Fruit fly (Drosophila melanogaster) whole organism, pupa: ENCODE results near the gene Mst84B.
A peak's percentile ranks its signal among the peaks of the same experiment; 100 is the strongest.

Experiments
- CG10348 ChIP-seq: fragments of 200-800 bp; sonication (Bioruptor generic); IDR thresholded peaks from 2 replicates; pipeline ENCODE4 v1.3.6; 2022; ENCODE audit warnings: missing biosample characterization, missing genetic modification characterization
- CG12605 ChIP-seq: fragments of 200-800 bp; sonication (Bioruptor generic); IDR thresholded peaks from 2 replicates; pipeline ENCODE4 v1.3.6; 2022; ENCODE audit warnings: missing biosample characterization, missing genetic modification characterization
- CG13204 ChIP-seq: fragments of 200-800 bp; sonication (Bioruptor generic); optimal IDR thresholded peaks from 2 replicates; lab custom pipeline; 2018; ENCODE audit warnings: missing biosample characterization, mild to moderate bottlenecking, missing genetic modification characterization, moderate library complexity
- CG14655 ChIP-seq: fragments of 200-800 bp; sonication (Bioruptor generic); optimal IDR thresholded peaks from 3 replicates; lab custom pipeline; 2017; ENCODE audit warnings: mild to moderate bottlenecking, missing biosample characterization, missing genetic modification reagents, missing genetic modification characterization
- CG15710 ChIP-seq: fragments of 200-800 bp; sonication (Bioruptor generic); optimal IDR thresholded peaks from 2 replicates; lab custom pipeline; 2018; ENCODE audit warnings: missing biosample characterization, mild to moderate bottlenecking, missing genetic modification characterization, moderate library complexity
- CG17806 ChIP-seq: fragments of 200-800 bp; sonication (Bioruptor generic); optimal IDR thresholded peaks from 2 replicates; lab custom pipeline; 2018; ENCODE audit warnings: missing biosample characterization, mild to moderate bottlenecking, missing genetic modification characterization, moderate library complexity
- CG32121 ChIP-seq: fragments of 200-800 bp; sonication (Bioruptor generic); IDR thresholded peaks from 2 replicates; pipeline ENCODE4 v1.3.6; 2022; ENCODE audit warnings: missing biosample characterization, missing genetic modification characterization
- CG34367 ChIP-seq: fragments of 200-800 bp; sonication (Bioruptor generic); optimal IDR thresholded peaks from 2 replicates; lab custom pipeline; 2018; ENCODE audit warnings: missing biosample characterization, mild to moderate bottlenecking, missing genetic modification characterization
- CG4496 ChIP-seq: fragments of 200-800 bp; sonication (Bioruptor generic); IDR thresholded peaks from 3 replicates; pipeline ENCODE4 v1.3.6; 2022; ENCODE audit warnings: missing biosample characterization, missing genetic modification characterization
- CG8159 ChIP-seq: fragments of 200-800 bp; sonication (Bioruptor generic); optimal IDR thresholded peaks from 3 replicates; lab custom pipeline; 2018; ENCODE audit warnings: missing biosample characterization, mild to moderate bottlenecking, missing genetic modification characterization, moderate library complexity
- CG8301 ChIP-seq: fragments of 200-800 bp; sonication (Bioruptor generic); optimal IDR thresholded peaks from 2 replicates; lab custom pipeline; 2018; ENCODE audit warnings: missing biosample characterization, mild to moderate bottlenecking, missing genetic modification characterization
- CG9948 ChIP-seq: fragments of 200-800 bp; sonication (Bioruptor generic); optimal IDR thresholded peaks from 2 replicates; lab custom pipeline; 2018; ENCODE audit warnings: missing biosample characterization, mild to moderate bottlenecking, missing genetic modification characterization, moderate library complexity
- D1 ChIP-seq: fragments of 200-800 bp; sonication (Bioruptor generic); optimal IDR thresholded peaks from 2 replicates; lab custom pipeline; 2018; ENCODE audit warnings: missing biosample characterization, mild to moderate bottlenecking, missing genetic modification characterization, moderate library complexity
- EcR ChIP-seq: fragments of 200-800 bp; sonication (Bioruptor generic); optimal IDR thresholded peaks from 3 replicates; lab custom pipeline; 2019; ENCODE audit warnings: missing biosample characterization, missing genetic modification characterization, mild to moderate bottlenecking, moderate library complexity, missing genetic modification reagents
- Ets98B ChIP-seq: fragments of 200-800 bp; sonication (Bioruptor generic); IDR thresholded peaks from 2 replicates; pipeline ENCODE4 v1.3.6; 2022; ENCODE audit warnings: missing biosample characterization, missing genetic modification characterization
- Pif1A ChIP-seq: fragments of 200-800 bp; sonication (Bioruptor generic); optimal IDR thresholded peaks from 3 replicates; lab custom pipeline; 2016; ENCODE audit warnings: missing biosample characterization, missing genetic modification characterization
- Pif1B ChIP-seq: fragments of 200-800 bp; sonication (Bioruptor generic); optimal IDR thresholded peaks from 3 replicates; lab custom pipeline; 2016; ENCODE audit warnings: missing biosample characterization, missing genetic modification characterization
- Snoo ChIP-seq: fragments of 200-800 bp; sonication (Bioruptor generic); optimal IDR thresholded peaks from 3 replicates; lab custom pipeline; 2017; ENCODE audit warnings: missing biosample characterization, mild to moderate bottlenecking, missing genetic modification characterization, inconsistent platforms
- fd96Ca ChIP-seq: fragments of 200-800 bp; sonication (Bioruptor generic); IDR thresholded peaks from 3 replicates; pipeline ENCODE4 v1.3.6; 2022; ENCODE audit warnings: missing biosample characterization, missing genetic modification characterization
- gl ChIP-seq: fragments of 200-800 bp; sonication (Bioruptor generic); optimal IDR thresholded peaks from 2 replicates; lab custom pipeline; 2018; ENCODE audit warnings: missing biosample characterization, mild to moderate bottlenecking, missing genetic modification characterization
- rn ChIP-seq: fragments of 200-800 bp; sonication (Bioruptor generic); IDR thresholded peaks from 2 replicates; pipeline ENCODE4 v1.3.6; 2022; ENCODE audit warnings: missing biosample characterization, missing genetic modification characterization

The Mst84B gene

dm6 chr3R:7107713-7108588, 46.0 kb downstream of the Mst84B start:
- TF ChIP-seq CG17806 (tag; lab: Kevin White, UChicago) (no peak), CG14655 (GFP tag; lab: Kevin White, UChicago) (peak; percentile 7), CG34367 (no peak), Pif1B (GFP tag; lab: Kevin White, UChicago) (no peak), CG8159 (tag; lab: Kevin White, UChicago) (peak; percentile 4), CG12605 (no peak), Pif1A (GFP tag; lab: Kevin White, UChicago) (no peak), Ets98B (GFP tag; lab: Robert Waterston, UW) (no peak), gl (tag; lab: Kevin White, UChicago) (no peak), CG10348 (GFP tag; lab: Robert Waterston, UW) (no peak), Snoo (no peak), CG9948 (peak; percentile 38), D1 (tag; lab: Kevin White, UChicago) (peak; percentile 10), fd96Ca (no peak), CG32121 (GFP tag; lab: Robert Waterston, UW) (no peak), CG13204 (GFP tag; lab: Kevin White, UChicago) (peak; percentile 34), CG8301 (tag; lab: Kevin White, UChicago) (no peak), EcR (GFP tag; lab: Kevin White, UChicago) (peak; percentile 99), CG15710 (tag; lab: Kevin White, UChicago) (no peak), rn (no peak), CG4496 (GFP tag; lab: Robert Waterston, UW) (no peak)
- TF ChIP-seq, all 21 proteins: peak for 6

- TF ChIP-seq CG10348 (GFP tag; lab: Robert Waterston, UW) (no peak), CG13204 (GFP tag; lab: Kevin White, UChicago) (peak; percentile 71), Pif1A (GFP tag; lab: Kevin White, UChicago) (peak; percentile 94), CG32121 (GFP tag; lab: Robert Waterston, UW) (no peak), D1 (tag; lab: Kevin White, UChicago) (peak; percentile 95), Pif1B (GFP tag; lab: Kevin White, UChicago) (peak; percentile 90), CG34367 (peak; percentile 95), rn (no peak), CG15710 (tag; lab: Kevin White, UChicago) (peak; percentile 96), Snoo (peak; percentile 95), fd96Ca (no peak), CG12605 (no peak), CG4496 (GFP tag; lab: Robert Waterston, UW) (no peak), CG14655 (GFP tag; lab: Kevin White, UChicago) (peak; percentile 98), CG8301 (tag; lab: Kevin White, UChicago) (peak; percentile 98), gl (tag; lab: Kevin White, UChicago) (peak; percentile 68), CG17806 (tag; lab: Kevin White, UChicago) (peak; percentile 96), Ets98B (GFP tag; lab: Robert Waterston, UW) (no peak), CG9948 (peak; percentile 96), CG8159 (tag; lab: Kevin White, UChicago) (peak; percentile 96)
These were observed 46.8 kb downstream of the Mst84B start for dm6 chr3R:7108589-7109312.

dm6 chr3R:7109760-7110303, 47.9 kb downstream of the Mst84B start:
- TF ChIP-seq D1 (tag; lab: Kevin White, UChicago) (no peak), fd96Ca (no peak), Pif1B (GFP tag; lab: Kevin White, UChicago) (peak; percentile 23), CG14655 (GFP tag; lab: Kevin White, UChicago) (no peak), CG13204 (GFP tag; lab: Kevin White, UChicago) (peak; percentile 76), CG34367 (no peak), CG8301 (tag; lab: Kevin White, UChicago) (peak; percentile 5), gl (tag; lab: Kevin White, UChicago) (no peak), Snoo (peak; percentile 41), CG32121 (GFP tag; lab: Robert Waterston, UW) (no peak), CG17806 (tag; lab: Kevin White, UChicago) (no peak), CG8159 (tag; lab: Kevin White, UChicago) (no peak), CG9948 (no peak), Pif1A (GFP tag; lab: Kevin White, UChicago) (no peak), rn (no peak), CG4496 (GFP tag; lab: Robert Waterston, UW) (0 out of 3 replicates have a peak, but pooled peaks have one; percentile 48), CG10348 (GFP tag; lab: Robert Waterston, UW) (no peak), CG12605 (no peak), EcR (GFP tag; lab: Kevin White, UChicago) (peak; percentile 82), CG15710 (tag; lab: Kevin White, UChicago) (no peak), Ets98B (GFP tag; lab: Robert Waterston, UW) (no peak; the same call in 1 of the 2 replicates)

dm6 chr3R:7111206-7111858, 49.4 kb downstream of the Mst84B start:
- no peak for TF ChIP-seq CG8301 (tag; lab: Kevin White, UChicago)
- TF ChIP-seq CG8159 (tag; lab: Kevin White, UChicago), result no peak
- no peak for TF ChIP-seq gl (tag; lab: Kevin White, UChicago)
- no peak for TF ChIP-seq CG32121 (GFP tag; lab: Robert Waterston, UW)
- no peak for TF ChIP-seq CG17806 (tag; lab: Kevin White, UChicago)
- TF ChIP-seq CG4496 (GFP tag; lab: Robert Waterston, UW), result no peak
- TF ChIP-seq CG14655 (GFP tag; lab: Kevin White, UChicago), result no peak
- no peak for TF ChIP-seq Pif1B (GFP tag; lab: Kevin White, UChicago)
- no peak for TF ChIP-seq rn
- no peak for TF ChIP-seq CG9948
- no peak for TF ChIP-seq CG15710 (tag; lab: Kevin White, UChicago)
- TF ChIP-seq EcR (GFP tag; lab: Kevin White, UChicago), result no peak
- TF ChIP-seq Pif1A (GFP tag; lab: Kevin White, UChicago), result no peak
- no peak for TF ChIP-seq CG13204 (GFP tag; lab: Kevin White, UChicago)
